Fruit fly (Drosophila melanogaster): ENCODE results near the gene MESK4.
A peak's percentile ranks its signal among the peaks of the same experiment; 100 is the strongest.

Gene MESK4

DNA sequence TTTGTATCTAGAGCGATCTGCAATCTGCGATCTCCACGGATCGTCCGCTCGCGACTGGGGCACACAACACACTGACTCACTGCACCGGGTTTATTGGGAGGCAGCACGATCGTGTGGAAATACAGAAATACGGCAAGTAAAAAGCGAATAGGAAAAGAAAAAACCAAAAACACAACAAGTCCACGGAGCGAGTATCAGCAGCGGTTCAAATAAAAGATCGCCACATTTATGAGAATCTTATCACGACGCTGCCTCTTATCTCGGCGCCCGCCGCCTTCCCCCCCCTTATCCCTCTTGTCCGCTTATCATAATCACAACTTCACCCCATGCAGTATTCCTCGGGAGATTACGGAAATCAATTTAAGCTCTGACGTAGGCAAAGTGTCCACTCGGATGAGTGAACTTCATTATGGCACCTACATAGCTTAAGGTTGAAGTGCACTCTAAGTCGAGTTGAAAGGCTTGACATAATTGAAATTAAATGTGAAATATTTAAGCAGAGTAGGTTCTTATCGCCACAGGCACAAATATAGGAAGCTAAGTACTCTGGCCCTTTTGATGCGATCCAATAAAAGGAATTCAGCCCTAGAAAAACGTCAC is 6.4 kb upstream of the MESK4 start, which contains the start of gene AhcyL2 (continued):
- no peak for TF ChIP-seq net (GFP tag; optimal IDR thresholded peaks at IDR 0.05)
- no peak for TF ChIP-seq spab (GFP tag; optimal IDR thresholded peaks at IDR 0.05)
- TF ChIP-seq ss (GFP tag; optimal IDR thresholded peaks at IDR 0.05), result no peak
- TF ChIP-seq CG11762 (GFP tag; optimal IDR thresholded peaks at IDR 0.05; ENCODE audit: insufficient read depth), result no peak
- peak; percentile 14 for TF ChIP-seq fkh (GFP tag; optimal IDR thresholded peaks at IDR 0.05)
- no peak for TF ChIP-seq CG8319 (GFP tag; optimal IDR thresholded peaks at IDR 0.05)
- TF ChIP-seq CG6854 (GFP tag; optimal IDR thresholded peaks at IDR 0.05), result peak; percentile 1
- no peak for TF ChIP-seq Gug (GFP tag; IDR thresholded peaks at IDR 0.05)
- no peak for TF ChIP-seq CG11902 (GFP tag; optimal IDR thresholded peaks at IDR 0.05)
- no peak for TF ChIP-seq Eip75B (GFP tag; optimal IDR thresholded peaks at IDR 0.05)
- no peak for TF ChIP-seq eg (GFP tag; IDR thresholded peaks at IDR 0.05)
- no peak for TF ChIP-seq Ets96B (tag; optimal IDR thresholded peaks at IDR 0.05)
- TF ChIP-seq CG8632 (GFP tag; optimal IDR thresholded peaks at IDR 0.05), result no peak
- peak; percentile 72 for TF ChIP-seq Eip78C (GFP tag)
- TF ChIP-seq Hr39 (GFP tag; optimal IDR thresholded peaks at IDR 0.05), result no peak
- no peak for TF ChIP-seq topi (GFP tag; optimal IDR thresholded peaks at IDR 0.05)
- TF ChIP-seq vri (GFP tag; optimal IDR thresholded peaks at IDR 0.05), result peak; percentile 84
- no peak for TF ChIP-seq CG8119 (GFP tag; IDR thresholded peaks at IDR 0.05)

- TF ChIP-seq fd59A (GFP tag; optimal IDR thresholded peaks at IDR 0.05), result no peak
- no peak for TF ChIP-seq CG4318 (GFP tag; optimal IDR thresholded peaks at IDR 0.05)
- TF ChIP-seq Eip93F (GFP tag; optimal IDR thresholded peaks at IDR 0.05), result no peak
- no peak for TF ChIP-seq svp (GFP tag)
Observed at dm6 chr3R:16983001-16983400, 5.6 kb upstream of the MESK4 start.

- TF ChIP-seq CG10669 (GFP tag; optimal IDR thresholded peaks at IDR 0.05) (no peak), CG6854 (GFP tag; optimal IDR thresholded peaks at IDR 0.05) (no peak), CG1621 (tag; optimal IDR thresholded peaks at IDR 0.05) (no peak)
Observed at dm6 chr3R:16984221-16984620, 4.4 kb upstream of the MESK4 start.

DNA sequence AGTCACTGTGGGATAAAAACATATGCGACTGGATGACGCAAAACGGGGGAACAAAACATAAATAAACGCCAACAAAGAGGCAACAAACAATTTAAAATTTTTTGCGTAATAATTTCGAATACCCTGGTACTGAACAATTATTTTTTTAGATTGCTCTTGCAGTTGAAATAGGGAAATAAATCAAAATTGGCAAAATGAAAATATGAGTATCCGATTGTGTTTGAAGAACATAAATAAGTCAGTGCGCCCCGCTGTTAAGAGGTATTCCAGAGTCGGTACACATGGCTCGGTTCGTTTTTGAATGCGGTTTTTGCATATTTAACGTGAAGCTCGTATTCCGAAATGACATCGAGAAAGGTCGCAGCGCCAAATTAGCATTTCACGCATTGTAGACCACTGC is 3.1 kb upstream of the MESK4 start:
- TF ChIP-seq Sox14 (GFP tag; optimal IDR thresholded peaks at IDR 0.05) (peak; percentile 52), eg (GFP tag; IDR thresholded peaks at IDR 0.05) (no peak), CG1621 (tag; optimal IDR thresholded peaks at IDR 0.05) (no peak), CG6808 (GFP tag; optimal IDR thresholded peaks at IDR 0.05) (no peak), lz (GFP tag; optimal IDR thresholded peaks at IDR 0.05) (peak; percentile 77), CG11902 (GFP tag; optimal IDR thresholded peaks at IDR 0.05) (peak; percentile 30), Lpt (GFP tag; optimal IDR thresholded peaks at IDR 0.05) (no peak), fd59A (GFP tag; optimal IDR thresholded peaks at IDR 0.05) (no peak), Smox (GFP tag; optimal IDR thresholded peaks at IDR 0.05) (peak; percentile 70), CG3919 (GFP tag; optimal IDR thresholded peaks at IDR 0.05) (peak; percentile 12), CG34406 (GFP tag; optimal IDR thresholded peaks at IDR 0.05) (peak; percentile 19), CG11762 (GFP tag; optimal IDR thresholded peaks at IDR 0.05; ENCODE audit: insufficient read depth) (no peak), CG6163 (GFP tag; IDR thresholded peaks at IDR 0.05) (no peak), CG8319 (GFP tag; optimal IDR thresholded peaks at IDR 0.05) (peak; percentile 5), CG6792 (GFP tag; optimal IDR thresholded peaks at IDR 0.05) (peak; percentile 41), Met (GFP tag; optimal IDR thresholded peaks at IDR 0.05) (peak; percentile 43), CG4318 (GFP tag; optimal IDR thresholded peaks at IDR 0.05) (no peak), Eip93F (GFP tag; optimal IDR thresholded peaks at IDR 0.05) (no peak), CG10669 (GFP tag; optimal IDR thresholded peaks at IDR 0.05) (no peak), Hr4 (GFP tag; optimal IDR thresholded peaks at IDR 0.05) (peak; percentile 1), CG15336 (GFP tag; IDR thresholded peaks at IDR 0.05) (0 out of 2 replicates have a peak, but pooled peaks have one; percentile 16), esn (GFP tag; optimal IDR thresholded peaks at IDR 0.05) (peak; percentile 75), Blimp-1 (GFP tag; optimal IDR thresholded peaks at IDR 0.05) (peak; percentile 20), acj6 (GFP tag; optimal IDR thresholded peaks at IDR 0.05) (peak; percentile 50), Hr38 (GFP tag; optimal IDR thresholded peaks at IDR 0.05) (no peak), dsx (GFP tag; optimal IDR thresholded peaks at IDR 0.05; ENCODE audit: poor library complexity, severe bottlenecking) (no peak), Sox102F (GFP tag; optimal IDR thresholded peaks at IDR 0.05) (peak; percentile 67), fd85E (GFP tag; optimal IDR thresholded peaks at IDR 0.05) (no peak), net (GFP tag; optimal IDR thresholded peaks at IDR 0.05) (no peak), Eip75B (GFP tag; optimal IDR thresholded peaks at IDR 0.05) (peak; percentile 10), CG31627 (GFP tag; optimal IDR thresholded peaks at IDR 0.05) (peak; percentile 81), ss (GFP tag; optimal IDR thresholded peaks at IDR 0.05) (no peak), Gug (GFP tag; IDR thresholded peaks at IDR 0.05) (no peak), fkh (GFP tag; optimal IDR thresholded peaks at IDR 0.05) (no peak)
